Fruit fly (Drosophila melanogaster): Measurements from ENCODE around the gene CG9287.

CG9287 gene

DNA sequence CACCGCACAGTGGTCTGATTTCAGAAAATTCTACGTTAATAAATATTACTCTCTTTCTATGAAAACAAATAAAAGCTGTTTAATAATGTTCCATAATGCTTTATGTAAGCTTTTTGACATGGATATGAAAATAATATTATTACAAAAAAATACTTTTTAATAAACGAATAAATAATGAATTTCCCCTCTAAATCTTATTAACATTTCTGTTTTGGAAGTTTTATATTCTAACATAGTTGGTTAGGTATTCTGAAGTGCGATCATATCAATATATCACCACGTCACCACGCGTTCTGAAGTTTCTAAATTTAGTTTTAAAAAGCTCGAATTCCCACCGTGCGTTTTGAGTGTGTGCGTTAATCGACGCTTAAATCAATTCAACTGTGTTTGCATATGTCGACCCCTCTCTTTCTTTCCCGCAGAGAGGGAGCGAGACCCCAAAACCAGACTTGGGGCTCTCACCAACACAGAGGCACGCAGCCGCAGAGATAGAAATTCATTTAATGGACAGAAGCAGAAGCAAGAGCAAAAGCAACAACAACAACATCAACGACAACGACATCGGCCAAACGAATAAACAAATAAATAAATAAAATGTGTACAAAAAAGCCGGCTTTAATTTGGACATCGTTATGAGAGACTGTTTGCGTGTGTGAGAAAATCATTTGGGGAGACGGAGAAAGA is 11.8 kb upstream of the CG9287 start (continued):
- TF ChIP-seq CG3726 (GFP tag; IDR thresholded peaks at IDR 0.05) = 0 out of 3 replicates have a peak, but pooled peaks have one; percentile 43
- peak; percentile 76 for TF ChIP-seq Spps (tag; optimal IDR thresholded peaks at IDR 0.05)
- TF ChIP-seq cg (GFP tag; optimal IDR thresholded peaks at IDR 0.05) = peak; percentile 85
- peak; percentile 94 for TF ChIP-seq CG13424 (tag; optimal IDR thresholded peaks at IDR 0.05)
- peak; percentile 91 for TF ChIP-seq CG13296 (GFP tag; optimal IDR thresholded peaks at IDR 0.05)
- TF ChIP-seq sr (GFP tag; IDR thresholded peaks at IDR 0.05) = no peak; the same call in 1 of the 3 replicates
- TF ChIP-seq CG2116 (GFP tag; optimal IDR thresholded peaks at IDR 0.05) = peak; percentile 66
- TF ChIP-seq PHDP (tag; optimal IDR thresholded peaks at IDR 0.05) = peak; percentile 89
- no peak for TF ChIP-seq CG14965 (GFP tag; optimal IDR thresholded peaks at IDR 0.05; ENCODE audit: borderline replicate concordance)
- TF ChIP-seq seq (GFP tag; IDR thresholded peaks at IDR 0.05) = peak; percentile 78
- peak; percentile 59; the same call in 1 of the 2 replicates for TF ChIP-seq ssp (GFP tag; IDR thresholded peaks at IDR 0.05)
- peak; percentile 74 for TF ChIP-seq CG30020 (tag; optimal IDR thresholded peaks at IDR 0.05)
- no peak for TF ChIP-seq CG31365 (tag; optimal IDR thresholded peaks at IDR 0.05)
- peak; percentile 60 for TF ChIP-seq zfh1 (GFP tag; IDR thresholded peaks at IDR 0.05)
- peak; percentile 92 for TF ChIP-seq CG14710 (tag; optimal IDR thresholded peaks at IDR 0.05)
- TF ChIP-seq CG15514 (GFP tag; optimal IDR thresholded peaks at IDR 0.05) = peak; percentile 57
- peak; percentile 67 for TF ChIP-seq B-H2 (GFP tag; optimal IDR thresholded peaks at IDR 0.05)
- peak; percentile 78 for TF ChIP-seq lab (GFP tag; optimal IDR thresholded peaks at IDR 0.05)
- peak; percentile 86 for TF ChIP-seq nau (GFP tag; optimal IDR thresholded peaks at IDR 0.05)
- TF ChIP-seq exex (tag; optimal IDR thresholded peaks at IDR 0.05) = peak; percentile 68
- peak; percentile 69 for TF ChIP-seq CG30431 (GFP tag; optimal IDR thresholded peaks at IDR 0.05)
- TF ChIP-seq nerfin-1 (tag; optimal IDR thresholded peaks at IDR 0.05) = peak; percentile 88
- TF ChIP-seq eve (GFP tag; optimal IDR thresholded peaks at IDR 0.05) = no peak
- TF ChIP-seq ac (GFP tag; optimal IDR thresholded peaks at IDR 0.05) = peak; percentile 21
- TF ChIP-seq CG2129 (GFP tag; IDR thresholded peaks at IDR 0.05; ENCODE audit: partially characterized antibody) = no peak
- TF ChIP-seq CG5953 (GFP tag; IDR thresholded peaks at IDR 0.05) = peak; percentile 16; the same call in 1 of the 2 replicates
- peak in 1 of 3 experiments; percentile 94 for TF ChIP-seq lola (GFP tag; optimal IDR thresholded peaks at IDR 0.05)
- peak; percentile 9 for TF ChIP-seq maf-S (GFP tag; optimal IDR thresholded peaks at IDR 0.05)
- TF ChIP-seq fu2 (GFP tag; optimal IDR thresholded peaks at IDR 0.05) = peak; percentile 35
- no peak for TF ChIP-seq vnd (GFP tag; IDR thresholded peaks at IDR 0.05; ENCODE audit: partially characterized antibody)
- peak; percentile 96 for TF ChIP-seq CG2678 (tag; optimal IDR thresholded peaks at IDR 0.05)
- peak; percentile 89 for TF ChIP-seq Xbp1 (GFP tag; optimal IDR thresholded peaks at IDR 0.05)
- peak; percentile 82 for TF ChIP-seq kah (GFP tag; optimal IDR thresholded peaks at IDR 0.05)
- peak; percentile 34 for TF ChIP-seq Mad (GFP tag; optimal IDR thresholded peaks at IDR 0.05)
- TF ChIP-seq CG34224 (GFP tag; IDR thresholded peaks at IDR 0.05; ENCODE audit: partially characterized antibody) = peak; percentile 17; the same call in 1 of the 3 replicates
- TF ChIP-seq CG1024 (GFP tag; IDR thresholded peaks at IDR 0.05) = no peak
- peak; percentile 75 for TF ChIP-seq CG9932 (GFP tag; IDR thresholded peaks at IDR 0.05)
- 0 out of 4 replicates have a peak, but pooled peaks have one; percentile 29 for TF ChIP-seq Dll (GFP tag; IDR thresholded peaks at IDR 0.05; ENCODE audit: partially characterized antibody)
- peak; percentile 35 for TF ChIP-seq TFAM (GFP tag; optimal IDR thresholded peaks at IDR 0.05)
- peak; percentile 41 to 94 for TF ChIP-seq Hr51 (GFP tag; optimal IDR thresholded peaks at IDR 0.05)
- peak; percentile 36 for TF ChIP-seq CG4404 (GFP tag; IDR thresholded peaks at IDR 0.05)
- TF ChIP-seq Rfx (GFP tag; IDR thresholded peaks at IDR 0.05) = peak; percentile 75
- TF ChIP-seq pum (GFP tag; optimal IDR thresholded peaks at IDR 0.05) = peak; percentile 24
- 0 out of 3 replicates have a peak, but pooled peaks have one; percentile 12 for TF ChIP-seq Doc3 (GFP tag; IDR thresholded peaks at IDR 0.05; ENCODE audit: partially characterized antibody)
- peak; percentile 55 for TF ChIP-seq Kr (GFP tag; optimal IDR thresholded peaks at IDR 0.05)
- peak; percentile 30; the same call in 1 of the 2 replicates for TF ChIP-seq CG10321 (GFP tag; IDR thresholded peaks at IDR 0.05)
- TF ChIP-seq sima (GFP tag; optimal IDR thresholded peaks at IDR 0.05) = no peak
- peak; percentile 94 for TF ChIP-seq sens (GFP tag)

All from whole organism, embryonic.